Worm (Caenorhabditis elegans): Measurements from ENCODE around the gene C17B7.3.

Gene C17B7.3

DNA sequence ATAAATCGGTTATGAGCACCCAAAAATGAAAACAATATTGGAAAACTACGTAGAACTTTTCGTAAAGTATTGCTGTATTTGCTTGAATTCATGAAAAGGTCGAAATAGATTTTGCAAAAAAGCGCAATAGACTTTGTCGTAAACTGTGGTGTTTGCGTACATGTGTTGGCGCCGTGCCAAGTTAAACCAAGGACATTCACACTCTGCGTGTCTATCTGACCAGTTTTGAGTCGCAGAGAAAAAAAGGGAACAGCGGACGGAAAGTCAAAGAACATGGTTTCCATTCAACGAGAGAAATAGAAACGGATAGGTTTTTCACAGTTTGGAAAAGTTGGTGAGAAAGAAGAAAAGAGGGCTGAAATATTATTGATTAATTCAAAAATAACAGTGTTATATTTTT, 48.4 kb downstream of the C17B7.3 start (continued):
- TF ChIP-seq nhr-77 (tag; optimal IDR thresholded peaks at IDR 0.05) (no peak), ztf-4 (tag; optimal IDR thresholded peaks at IDR 0.05) (no peak), lsy-12 (tag; optimal IDR thresholded peaks at IDR 0.05) (peak; percentile 28), pqm-1 (tag; optimal IDR thresholded peaks at IDR 0.05) (no peak), egl-27 (tag; optimal IDR thresholded peaks at IDR 0.05) (no peak), elt-1 (tag; optimal IDR thresholded peaks at IDR 0.05) (peak; percentile 64), mml-1 (tag; optimal IDR thresholded peaks at IDR 0.05) (no peak), elt-2 (tag; optimal IDR thresholded peaks at IDR 0.05) (peak; percentile 52), nhr-11 (tag; optimal IDR thresholded peaks at IDR 0.05) (peak; percentile 66), ceh-16 (tag; optimal IDR thresholded peaks at IDR 0.05) (no peak)

Measured in whole organism, L3 larva.